Fruit fly (Drosophila melanogaster): ENCODE measurements around the gene Cpr65Ay.

DNA sequence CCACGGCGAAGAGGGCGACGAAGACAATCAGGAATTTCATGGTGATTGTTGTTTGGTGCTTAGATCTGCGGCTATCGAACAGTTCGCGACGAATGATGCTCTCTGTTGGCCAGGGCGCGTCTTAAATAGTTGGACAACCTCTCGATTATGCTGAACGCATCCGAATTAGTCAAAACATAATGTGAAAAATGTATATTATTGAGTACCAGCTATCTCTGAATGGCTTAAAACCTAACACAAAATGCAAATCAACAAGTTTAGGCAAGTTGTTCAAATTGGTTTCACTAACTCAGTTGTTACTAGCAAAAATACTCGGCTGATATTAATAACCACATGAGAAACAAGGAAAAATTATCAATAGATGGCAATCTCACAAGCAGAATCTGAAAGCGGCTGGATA is 23.3 kb downstream of the Cpr65Ay start, which contains the start of gene Lcp65Ag1:
- TF ChIP-seq psq (optimal IDR thresholded peaks at IDR 0.05) (no peak), ttk (optimal IDR thresholded peaks at IDR 0.05) (no peak), insv (optimal IDR thresholded peaks at IDR 0.05) (no peak), Myc (optimal IDR thresholded peaks at IDR 0.05) (no peak), h (optimal IDR thresholded peaks at IDR 0.05) (no peak)
